Worm (Caenorhabditis elegans) whole organism, young adult: Measurements from ENCODE around the gene D2096.5.

Source experiments
- B0019.2 ChIP-seq: fragments of 200-800 bp; sonication (Bioruptor generic); conservative IDR thresholded peaks from 2 replicates; pipeline ENCODE4 v1.3.6; 2022; ENCODE audit warnings: missing genetic modification reagents, missing genetic modification characterization, missing compliant biosample characterization
- B0035.1 ChIP-seq: sonication (generic microtip); optimal IDR thresholded peaks from 2 replicates; lab custom pipeline; 2016; ENCODE audit warnings: missing genetic modification characterization, mild to moderate bottlenecking, missing compliant biosample characterization, missing genotype, missing genetic modification reagents
- F10E7.11 ChIP-seq: sonication (generic microtip); optimal IDR thresholded peaks from 2 replicates; lab custom pipeline; 2017; ENCODE audit warnings: mild to moderate bottlenecking, missing genetic modification characterization, moderate library complexity, missing compliant biosample characterization
- F57C9.4 ChIP-seq: sonication (generic microtip); optimal IDR thresholded peaks from 2 replicates; lab custom pipeline; 2017; ENCODE audit warnings: mild to moderate bottlenecking, missing genetic modification characterization, missing compliant biosample characterization
- K11D2.4 ChIP-seq: fragments of 200-800 bp; sonication (Bioruptor generic); IDR thresholded peaks from 2 replicates; pipeline ENCODE4 v1.3.6; 2022; ENCODE audit warnings: missing genetic modification reagents, missing genetic modification characterization, missing compliant biosample characterization
- K12H6.12 ChIP-seq: fragments of 200-800 bp; sonication (Bioruptor generic); optimal IDR thresholded peaks from 2 replicates; lab custom pipeline; 2018; ENCODE audit warnings: mild to moderate bottlenecking, missing genetic modification characterization, missing compliant biosample characterization
- T07F8.4 ChIP-seq: sonication (generic microtip); optimal IDR thresholded peaks from 2 replicates; lab custom pipeline; 2016; ENCODE audit warnings: mild to moderate bottlenecking, missing genetic modification characterization, moderate library complexity, missing compliant biosample characterization
- Y53G8AR.9 ChIP-seq: fragments of 200-800 bp; sonication (Bioruptor generic); conservative IDR thresholded peaks from 2 replicates; pipeline ENCODE4 v1.3.6; 2022; ENCODE audit warnings: missing genetic modification reagents, missing genetic modification characterization, missing compliant biosample characterization
- Y79H2A.3 ChIP-seq: fragments of 200-800 bp; sonication (Bioruptor generic); conservative IDR thresholded peaks from 2 replicates; pipeline ENCODE4 v1.3.6; 2022; ENCODE audit warnings: missing genetic modification reagents, missing genetic modification characterization, missing compliant biosample characterization
- atf-7 ChIP-seq: sonication (generic microtip); optimal IDR thresholded peaks from 2 replicates; lab custom pipeline; 2017; ENCODE audit warnings: mild to moderate bottlenecking, missing genetic modification characterization, missing compliant biosample characterization
- athp-1 ChIP-seq: sonication (generic microtip); optimal IDR thresholded peaks from 2 replicates; lab custom pipeline; 2017; ENCODE audit warnings: mild to moderate bottlenecking, missing genetic modification characterization, missing compliant biosample characterization
- attf-5 ChIP-seq: fragments of 200-800 bp; sonication (Bioruptor generic); optimal IDR thresholded peaks from 2 replicates; lab custom pipeline; 2018; ENCODE audit warnings: mild to moderate bottlenecking, missing genetic modification characterization, missing compliant biosample characterization
- bed-1 ChIP-seq: fragments of 200-800 bp; sonication (Bioruptor generic); IDR thresholded peaks from 2 replicates; pipeline ENCODE4 v1.3.6; 2022; ENCODE audit warnings: missing genetic modification reagents, missing genetic modification characterization, missing compliant biosample characterization
- chd-7 ChIP-seq: sonication (generic microtip); optimal IDR thresholded peaks from 2 replicates; lab custom pipeline; 2016; ENCODE audit warnings: mild to moderate bottlenecking, missing genetic modification characterization, moderate library complexity, missing compliant biosample characterization
- ekl-4 ChIP-seq: fragments of 200-800 bp; sonication (Bioruptor generic); IDR thresholded peaks from 2 replicates; pipeline ENCODE4 v1.3.6; 2022; ENCODE audit warnings: missing genetic modification reagents, missing genetic modification characterization, missing compliant biosample characterization
- fkh-3 ChIP-seq: sonication (generic microtip); optimal IDR thresholded peaks from 2 replicates; lab custom pipeline; 2016; ENCODE audit warnings: mild to moderate bottlenecking, missing genetic modification characterization, missing compliant biosample characterization
- hlh-12 ChIP-seq: sonication (generic microtip); optimal IDR thresholded peaks from 2 replicates; lab custom pipeline; 2016; ENCODE audit warnings: missing genetic modification characterization, missing compliant biosample characterization
- hlh-26 ChIP-seq: fragments of 200-800 bp; sonication (Bioruptor generic); conservative IDR thresholded peaks from 2 replicates; pipeline ENCODE4 v1.3.6; 2022; ENCODE audit warnings: missing genetic modification reagents, missing genetic modification characterization, missing compliant biosample characterization
- hmg-1.2 ChIP-seq: fragments of 200-800 bp; sonication (Bioruptor generic); IDR thresholded peaks from 2 replicates; pipeline ENCODE4 v1.3.6; 2022; ENCODE audit warnings: missing genetic modification reagents, missing genetic modification characterization, missing compliant biosample characterization
- hrde-1 ChIP-seq: sonication (generic microtip); optimal IDR thresholded peaks from 2 replicates; lab custom pipeline; 2016; ENCODE audit warnings: missing genetic modification characterization, mild to moderate bottlenecking, missing compliant biosample characterization, moderate library complexity, missing genotype, missing genetic modification reagents, borderline replicate concordance
- let-607 ChIP-seq, 2 experiments: fragments of 200-800 bp in 1 of 2; sonication (Bioruptor generic) in 1 of 2; sonication (generic microtip) in 1 of 2; optimal IDR thresholded peaks; 2 replicates each; lab custom pipeline; 2016 to 2018; ENCODE audit warnings: mild to moderate bottlenecking in 2 of 2, missing compliant biosample characterization in 2 of 2, missing genetic modification characterization in 2 of 2, moderate library complexity in 2 of 2, missing genotype in 1 of 2
- lin-26 ChIP-seq: fragments of 200-800 bp; sonication (Bioruptor generic); IDR thresholded peaks from 2 replicates; pipeline ENCODE4 v1.3.6; 2022; ENCODE audit warnings: missing genetic modification reagents, missing genetic modification characterization, missing compliant biosample characterization
- lin-54 ChIP-seq: fragments of 200-800 bp; sonication (Bioruptor generic); optimal IDR thresholded peaks from 2 replicates; lab custom pipeline; 2018; ENCODE audit warnings: mild to moderate bottlenecking, missing genetic modification characterization, missing compliant biosample characterization
- lsy-27 ChIP-seq: sonication (generic microtip); optimal IDR thresholded peaks from 2 replicates; lab custom pipeline; 2017; ENCODE audit warnings: missing genetic modification characterization, mild to moderate bottlenecking, missing compliant biosample characterization, antibody characterized with exemption, missing genotype, borderline replicate concordance; ENCODE audit not compliant: insufficient read depth
- madf-10 ChIP-seq: sonication (generic microtip); optimal IDR thresholded peaks from 2 replicates; lab custom pipeline; 2016; ENCODE audit warnings: mild to moderate bottlenecking, missing genetic modification characterization, missing compliant biosample characterization
- madf-8 ChIP-seq: fragments of 200-800 bp; sonication (Bioruptor generic); conservative IDR thresholded peaks from 2 replicates; pipeline ENCODE4 v1.3.6; 2022; ENCODE audit warnings: missing genetic modification reagents, missing genetic modification characterization, missing compliant biosample characterization
- mel-28 ChIP-seq: sonication (generic microtip); optimal IDR thresholded peaks from 2 replicates; lab custom pipeline; 2016; ENCODE audit warnings: borderline replicate concordance, mild to moderate bottlenecking, missing genetic modification characterization, missing compliant biosample characterization
- mxl-1 ChIP-seq: sonication (generic microtip); optimal IDR thresholded peaks from 2 replicates; lab custom pipeline; 2016; ENCODE audit warnings: missing genetic modification characterization, missing compliant biosample characterization
- nhr-120 ChIP-seq: fragments of 200-800 bp; sonication (Bioruptor generic); IDR thresholded peaks from 2 replicates; pipeline ENCODE4 v1.3.6; 2022; ENCODE audit warnings: missing genetic modification characterization, missing compliant biosample characterization
- nhr-27 ChIP-seq: fragments of 200-800 bp; sonication (Bioruptor generic); optimal IDR thresholded peaks from 2 replicates; lab custom pipeline; 2018; ENCODE audit warnings: mild to moderate bottlenecking, missing genetic modification characterization, moderate library complexity, missing compliant biosample characterization
- pha-4 ChIP-seq: fragments of 150-350 bp; sonication (generic microtip); optimal IDR thresholded peaks from 2 replicates; lab custom pipeline; 2014; ENCODE audit warnings: missing biosample characterization, missing genetic modification reagents, missing genetic modification characterization
- rcor-1 ChIP-seq: fragments of 200-800 bp; sonication (Bioruptor generic); IDR thresholded peaks from 2 replicates; pipeline ENCODE4 v1.3.6; 2022; ENCODE audit warnings: missing genetic modification reagents, missing genetic modification characterization, missing compliant biosample characterization
- repo-1 ChIP-seq: sonication (generic microtip); optimal IDR thresholded peaks from 2 replicates; lab custom pipeline; 2017; ENCODE audit warnings: mild to moderate bottlenecking, missing genetic modification characterization, missing compliant biosample characterization
- sea-2 ChIP-seq: fragments of 200-800 bp; sonication (Bioruptor generic); IDR thresholded peaks from 2 replicates; pipeline ENCODE4 v1.3.6; 2022; ENCODE audit warnings: missing genetic modification characterization, missing compliant biosample characterization
- snpc-1.3 ChIP-seq: sonication (generic microtip); optimal IDR thresholded peaks from 2 replicates; lab custom pipeline; 2017; ENCODE audit warnings: missing genetic modification characterization, mild to moderate bottlenecking, missing compliant biosample characterization, antibody characterized with exemption, moderate library complexity, missing genotype, missing genetic modification reagents; ENCODE audit not compliant: insufficient read depth
- snpc-3.4 ChIP-seq: sonication (generic microtip); optimal IDR thresholded peaks from 2 replicates; lab custom pipeline; 2017; ENCODE audit warnings: missing genetic modification characterization, mild to moderate bottlenecking, missing compliant biosample characterization, antibody characterized with exemption, moderate library complexity, missing genotype, missing genetic modification reagents
- snpc-4 ChIP-seq, 5 experiments: fragments of 150-350 bp in 1 of 5; sonication (generic microtip) in 4 of 5; optimal IDR thresholded peaks; 2 replicates each; lab custom pipeline; 2014 to 2018; ENCODE audit warnings: missing genetic modification characterization in 5 of 5, missing biosample characterization in 3 of 5, antibody characterized with exemption in 2 of 5, mild to moderate bottlenecking in 2 of 5, missing compliant biosample characterization in 2 of 5, missing genotype in 2 of 5, moderate library complexity in 2 of 5, missing genetic modification reagents in 1 of 5
- sptf-2 ChIP-seq: fragments of 200-800 bp; sonication (Bioruptor generic); optimal IDR thresholded peaks from 2 replicates; lab custom pipeline; 2018; ENCODE audit warnings: mild to moderate bottlenecking, missing genetic modification characterization, missing compliant biosample characterization
- unc-130 ChIP-seq: sonication (generic microtip); optimal IDR thresholded peaks from 2 replicates; lab custom pipeline; 2016; ENCODE audit warnings: missing genetic modification reagents, missing genetic modification characterization, missing compliant biosample characterization
- ztf-25 ChIP-seq: fragments of 200-800 bp; sonication (Bioruptor generic); IDR thresholded peaks from 2 replicates; pipeline ENCODE4 v1.3.6; 2022; ENCODE audit warnings: missing genetic modification reagents, missing genetic modification characterization, missing compliant biosample characterization
- ztf-26 ChIP-seq: sonication (generic microtip); optimal IDR thresholded peaks from 2 replicates; lab custom pipeline; 2017; ENCODE audit warnings: missing genetic modification characterization, missing compliant biosample characterization
- ztf-6 ChIP-seq: fragments of 200-800 bp; sonication (Bioruptor generic); IDR thresholded peaks from 2 replicates; pipeline ENCODE4 v1.3.6; 2022; ENCODE audit warnings: missing genetic modification reagents, missing genetic modification characterization, missing compliant biosample characterization

The D2096.5 gene

ce11 chrIV:8359716-8360407 lies at the start of gene D2096.5:
TSS of gene D2096.5 (minus strand) at chrIV:8359766.
- TF ChIP-seq snpc-1.3 (peak; percentile 30), T07F8.4 (tag; lab: Kevin White, UChicago) (no peak), hmg-1.2 (peak; percentile 93)
- TF ChIP-seq, all 124 proteins: peak for 2

ce11 chrIV:8397814-8398213 lies 38.2 kb upstream of the D2096.5 start:
- no peak for TF ChIP-seq sea-2
- TF ChIP-seq hrde-1 = peak; percentile 57
- TF ChIP-seq rcor-1 = no peak
- no peak for TF ChIP-seq let-607 (tag; optimal IDR thresholded peaks at IDR 0.05; lab: Kevin White, UChicago)
- no peak for TF ChIP-seq bed-1 (GFP tag; lab: Robert Waterston, UW)
- TF ChIP-seq ztf-6 (GFP tag; lab: Robert Waterston, UW) = no peak
- TF ChIP-seq ekl-4 (GFP tag; lab: Robert Waterston, UW) = no peak
- TF ChIP-seq Y79H2A.3 (GFP tag; lab: Robert Waterston, UW) = 0 out of 2 replicates have a peak, but pooled peaks have one; percentile 56
- no peak for TF ChIP-seq B0019.2 (GFP tag; lab: Robert Waterston, UW)
- no peak for TF ChIP-seq sptf-2 (GFP tag; lab: Kevin White, UChicago)

ce11 chrIV:8396348-8396747 lies 36.8 kb upstream of the D2096.5 start, which contains the start of gene timm-17B.2:
TSS of gene timm-17B.2 (plus strand) at chrIV:8396648.
- TF ChIP-seq nhr-27 (tag; lab: Kevin White, UChicago) (no peak), hmg-1.2 (no peak), sea-2 (no peak), hlh-26 (GFP tag; lab: Robert Waterston, UW) (no peak), nhr-120 (no peak), ekl-4 (GFP tag; lab: Robert Waterston, UW) (no peak), F57C9.4 (tag; lab: Kevin White, UChicago) (no peak), athp-1 (no peak), snpc-3.4 (tag; lab: Kevin White, UChicago) (no peak), lin-54 (GFP tag; lab: Kevin White, UChicago) (no peak), hlh-12 (tag; lab: Kevin White, UChicago) (no peak), fkh-3 (tag; lab: Kevin White, UChicago) (no peak), ztf-26 (tag; lab: Kevin White, UChicago) (no peak), atf-7 (no peak), lin-26 (GFP tag; lab: Robert Waterston, UW) (no peak), F10E7.11 (no peak), K11D2.4 (GFP tag; lab: Robert Waterston, UW) (no peak), unc-130 (GFP tag; lab: Kevin White, UChicago) (no peak), lsy-27 (tag; lab: Kevin White, UChicago) (no peak), K12H6.12 (tag; lab: Kevin White, UChicago) (no peak)

ce11 chrIV:8394105-8394504 lies 34.5 kb upstream of the D2096.5 start, which contains the start of gene D2096.11:
TSS of gene D2096.11 (minus strand) at chrIV:8394205.
- no peak for TF ChIP-seq rcor-1
- no peak for TF ChIP-seq madf-10 (tag; lab: Kevin White, UChicago)
- no peak for TF ChIP-seq mel-28 (tag; lab: Kevin White, UChicago)
- TF ChIP-seq mxl-1 (tag; lab: Kevin White, UChicago) = no peak
- TF ChIP-seq ztf-25 (GFP tag; lab: Robert Waterston, UW) = no peak
- TF ChIP-seq pha-4 (tag; lab: Kevin White, UChicago) = no peak
- no peak for TF ChIP-seq attf-5 (GFP tag; lab: Kevin White, UChicago)
- no peak for TF ChIP-seq sptf-2 (GFP tag; lab: Kevin White, UChicago)
- no peak for TF ChIP-seq madf-8 (GFP tag; lab: Robert Waterston, UW)
- no peak for TF ChIP-seq snpc-1.3
- no peak for TF ChIP-seq snpc-4 (GFP tag; optimal IDR thresholded peaks at IDR 0.05; lab: Kevin White, UChicago)
- no peak for TF ChIP-seq snpc-4 (tag; optimal IDR thresholded peaks at IDR 0.05; lab: Kevin White, UChicago)
- no peak for TF ChIP-seq repo-1 (tag; lab: Kevin White, UChicago)
- no peak for TF ChIP-seq T07F8.4 (tag; lab: Kevin White, UChicago)
- TF ChIP-seq Y53G8AR.9 (GFP tag; lab: Robert Waterston, UW) = no peak
- TF ChIP-seq snpc-3.4 (tag; lab: Kevin White, UChicago) = no peak
- no peak for TF ChIP-seq B0035.1 (tag; lab: Kevin White, UChicago)
- TF ChIP-seq chd-7 (tag; lab: Kevin White, UChicago) = no peak
